Worm (Caenorhabditis elegans): ENCODE data around the gene Y48A6B.9.

DNA sequence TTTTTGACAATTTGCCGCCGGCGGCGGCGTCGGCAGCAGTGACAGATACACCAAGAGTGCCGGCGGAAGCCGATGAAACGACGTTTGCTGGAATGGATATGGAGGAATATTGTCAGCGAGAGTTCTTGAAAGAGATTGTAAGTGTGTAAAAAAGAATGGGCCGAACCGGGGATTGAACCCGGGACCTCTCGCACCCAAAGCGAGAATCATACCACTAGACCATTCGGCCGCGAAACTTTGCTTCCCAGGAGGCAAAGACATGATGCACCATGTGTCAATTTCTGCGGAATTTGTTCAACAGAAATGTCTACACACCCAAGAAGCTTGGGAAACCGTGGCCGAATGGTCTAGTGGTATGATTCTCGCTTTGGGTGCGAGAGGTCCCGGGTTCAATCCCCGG, 33.7 kb downstream of the Y48A6B.9 start:
- TF ChIP-seq nhr-12 (tag; optimal IDR thresholded peaks at IDR 0.05) (no peak), lin-13 (GFP tag; optimal IDR thresholded peaks at IDR 0.05) (peak; percentile 82), nhr-11 (tag; optimal IDR thresholded peaks at IDR 0.05) (no peak), elt-1 (tag; optimal IDR thresholded peaks at IDR 0.05) (no peak)

All from whole organism, L2 larva.